Worm (Caenorhabditis elegans) whole organism, young adult: ENCODE measurements around the gene F42A9.9.

Experiments
- B0019.2 ChIP-seq: fragments of 200-800 bp; sonication (Bioruptor generic); conservative IDR thresholded peaks from 2 replicates; pipeline ENCODE4 v1.3.6; 2022; ENCODE audit warnings: missing genetic modification reagents, missing genetic modification characterization, missing compliant biosample characterization
- F22D6.2 ChIP-seq: sonication (generic microtip); optimal IDR thresholded peaks from 2 replicates; lab custom pipeline; 2016; ENCODE audit warnings: mild to moderate bottlenecking, missing genetic modification characterization, missing compliant biosample characterization
- F57A8.1 ChIP-seq: fragments of 200-800 bp; sonication (Bioruptor generic); optimal IDR thresholded peaks from 2 replicates; lab custom pipeline; 2018; ENCODE audit warnings: mild to moderate bottlenecking, missing genetic modification characterization, moderate library complexity, missing compliant biosample characterization
- ama-1 ChIP-seq, 3 experiments: fragments of 150-350 bp in 1 of 3; sonication (generic microtip) in 2 of 3; optimal IDR thresholded peaks; 2 replicates each; lab custom pipeline; 2014 to 2018; ENCODE audit warnings: missing biosample characterization in 2 of 3, missing genetic modification characterization in 2 of 3, missing genetic modification reagents in 2 of 3
- dpl-1 ChIP-seq: fragments of 150-350 bp; optimal IDR thresholded peaks from 2 replicates; lab custom pipeline; 2014; ENCODE audit warnings: missing biosample characterization, missing genetic modification reagents, missing genetic modification characterization
- hlh-26 ChIP-seq: fragments of 200-800 bp; sonication (Bioruptor generic); conservative IDR thresholded peaks from 2 replicates; pipeline ENCODE4 v1.3.6; 2022; ENCODE audit warnings: missing genetic modification reagents, missing genetic modification characterization, missing compliant biosample characterization
- snpc-1.1 ChIP-seq: sonication (generic microtip); optimal IDR thresholded peaks from 2 replicates; lab custom pipeline; 2017; ENCODE audit warnings: missing genetic modification characterization, mild to moderate bottlenecking, missing compliant biosample characterization, antibody characterized with exemption, moderate library complexity, missing genotype, missing genetic modification reagents; ENCODE audit not compliant: insufficient read depth
- unc-62 ChIP-seq: fragments of 150-350 bp; optimal IDR thresholded peaks from 2 replicates; lab custom pipeline; 2014; ENCODE audit warnings: missing biosample characterization, missing genetic modification reagents, missing genetic modification characterization

DNA sequence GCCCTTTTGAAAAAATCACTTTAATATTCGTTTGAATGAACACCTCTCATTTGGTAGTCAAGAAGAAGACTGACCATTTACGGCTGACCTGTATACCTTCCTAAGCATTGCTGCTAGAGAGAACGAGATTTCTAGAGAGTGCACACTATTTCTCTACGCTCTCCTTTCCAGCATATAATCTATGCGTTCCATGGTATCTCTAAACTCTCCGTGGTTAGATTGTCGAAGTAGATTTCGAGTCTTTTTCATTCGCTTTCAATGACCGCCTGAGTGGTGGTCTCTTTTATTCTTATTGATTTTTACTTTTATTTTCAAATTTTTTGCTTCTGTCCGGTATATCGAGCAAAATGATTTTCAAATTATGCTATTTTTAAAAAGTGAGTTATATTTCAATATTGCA is 41.2 kb downstream of the F42A9.9 start:
- TF ChIP-seq unc-62 (no peak), F22D6.2 (tag; lab: Kevin White, UChicago) (no peak), ama-1 (optimal IDR thresholded peaks at IDR 0.05; lab: Kevin White, UChicago) (no peak), ama-1 (GFP tag; optimal IDR thresholded peaks at IDR 0.05; lab: Kevin White, UChicago) (no peak), snpc-1.1 (tag; lab: Kevin White, UChicago) (no peak), B0019.2 (GFP tag; lab: Robert Waterston, UW) (no peak), dpl-1 (GFP tag; lab: Kevin White, UChicago) (no peak), hlh-26 (no peak), F57A8.1 (GFP tag; lab: Kevin White, UChicago) (no peak)
